Fruit fly (Drosophila melanogaster): ENCODE measurements around the gene mthl12.

DNA sequence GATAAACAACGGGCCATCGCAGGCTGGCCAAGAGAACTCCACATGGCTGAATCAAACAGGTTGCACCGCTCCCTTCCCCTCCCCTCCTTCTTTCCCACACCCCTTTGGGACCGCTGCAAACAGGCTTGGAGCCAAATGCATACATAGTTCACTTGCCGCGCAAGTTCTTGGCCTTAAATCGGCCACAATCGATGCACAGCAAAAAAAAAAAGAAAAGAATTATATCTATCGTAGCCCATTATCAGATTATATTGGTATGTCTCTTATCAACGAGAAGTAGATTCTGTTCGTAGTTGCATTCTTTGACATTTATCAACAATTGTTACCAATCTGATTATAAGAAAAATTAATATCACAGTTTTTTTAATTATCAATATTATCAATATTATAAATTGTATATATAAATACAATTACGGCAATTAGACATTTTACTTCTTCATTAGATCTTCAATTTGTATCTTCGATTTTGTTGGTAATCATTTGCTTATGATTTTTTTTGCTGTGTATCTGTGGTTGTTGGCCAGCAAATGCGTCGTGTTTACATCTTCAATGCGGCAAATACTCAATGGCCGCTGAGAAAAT lies 48.1 kb upstream of the mthl12 start:
- TF ChIP-seq psq (optimal IDR thresholded peaks at IDR 0.05) (no peak), Myc (optimal IDR thresholded peaks at IDR 0.05) (no peak), ttk (optimal IDR thresholded peaks at IDR 0.05) (no peak), h (optimal IDR thresholded peaks at IDR 0.05) (no peak)
